Worm (Caenorhabditis elegans): ENCODE data around the gene dpy-30.

- TF ChIP-seq unc-42 (tag; optimal IDR thresholded peaks at IDR 0.05) = no peak
- no peak for TF ChIP-seq pqm-1 (tag; optimal IDR thresholded peaks at IDR 0.05)
- no peak for TF ChIP-seq tbx-7 (tag; optimal IDR thresholded peaks at IDR 0.05)
- no peak for TF ChIP-seq nhr-11 (tag; optimal IDR thresholded peaks at IDR 0.05)
- TF ChIP-seq mec-3 (tag; optimal IDR thresholded peaks at IDR 0.05; ENCODE audit: borderline replicate concordance) = no peak
- TF ChIP-seq ceh-31 (tag; optimal IDR thresholded peaks at IDR 0.05) = no peak
- no peak for TF ChIP-seq hlh-8 (tag; optimal IDR thresholded peaks at IDR 0.05)
- no peak for TF ChIP-seq lin-11 (tag; optimal IDR thresholded peaks at IDR 0.05)
- TF ChIP-seq ceh-19 (GFP tag; optimal IDR thresholded peaks at IDR 0.05) = no peak
Observed at ce11 chrV:12153784-12154183, 37.5 kb upstream of the dpy-30 start.
